Fruit fly (Drosophila melanogaster) whole organism, embryonic: Measurements from ENCODE around the gene Dlc90F.

ENCODE experiments used
- Abd-B ChIP-seq: fragments of 200-800 bp; sonication (Bioruptor generic); optimal IDR thresholded peaks from 2 replicates; lab custom pipeline; 2018; ENCODE audit warnings: missing biosample characterization, mild to moderate bottlenecking, missing genetic modification characterization, moderate library complexity
- Atf-2 ChIP-seq: fragments of 200-800 bp; sonication (Bioruptor generic); optimal IDR thresholded peaks from 2 replicates; lab custom pipeline; 2016; ENCODE audit warnings: missing biosample characterization, missing genetic modification characterization
- Atf3 ChIP-seq: fragments of 200-800 bp; sonication (Bioruptor generic); optimal IDR thresholded peaks from 3 replicates; lab custom pipeline; 2016; ENCODE audit warnings: missing biosample characterization, missing genetic modification characterization
- Blimp-1 ChIP-seq: fragments of 200-800 bp; sonication (Bioruptor generic); optimal IDR thresholded peaks from 3 replicates; lab custom pipeline; 2018; ENCODE audit warnings: missing biosample characterization, missing genetic modification characterization, mild to moderate bottlenecking, moderate library complexity, missing genetic modification reagents
- CG10209 ChIP-seq: fragments of 200-800 bp; sonication (Bioruptor generic); optimal IDR thresholded peaks from 3 replicates; lab custom pipeline; 2017; ENCODE audit warnings: missing biosample characterization, mild to moderate bottlenecking, missing genetic modification characterization, missing genetic modification reagents
- CG10462 ChIP-seq: fragments of 200-800 bp; sonication (Bioruptor generic); optimal IDR thresholded peaks from 2 replicates; lab custom pipeline; 2016; ENCODE audit warnings: missing biosample characterization, missing genetic modification characterization
- CG12391 ChIP-seq: fragments of 200-800 bp; sonication (Bioruptor generic); optimal IDR thresholded peaks from 3 replicates; lab custom pipeline; 2018; ENCODE audit warnings: missing biosample characterization, mild to moderate bottlenecking, missing genetic modification characterization, moderate library complexity
- CG13894 ChIP-seq: fragments of 200-800 bp; sonication (Bioruptor generic); optimal IDR thresholded peaks from 3 replicates; lab custom pipeline; 2018; ENCODE audit warnings: missing biosample characterization, mild to moderate bottlenecking, missing genetic modification characterization, moderate library complexity
- CG14860 ChIP-seq: fragments of 200-800 bp; sonication (Bioruptor generic); IDR thresholded peaks from 3 replicates; pipeline ENCODE4 v1.3.6; 2022; ENCODE audit warnings: missing biosample characterization, missing genetic modification characterization; ENCODE audit not compliant: partially characterized antibody
- CG15073 ChIP-seq: fragments of 200-800 bp; sonication (Bioruptor generic); optimal IDR thresholded peaks from 2 replicates; lab custom pipeline; 2016; ENCODE audit warnings: missing biosample characterization, missing genetic modification characterization
- CG17568 ChIP-seq: fragments of 200-800 bp; sonication (Bioruptor generic); optimal IDR thresholded peaks from 2 replicates; lab custom pipeline; 2018; ENCODE audit warnings: missing biosample characterization, mild to moderate bottlenecking, missing genetic modification characterization, moderate library complexity
- CG18764 ChIP-seq: fragments of 200-800 bp; sonication (Bioruptor generic); optimal IDR thresholded peaks from 3 replicates; lab custom pipeline; 2016; ENCODE audit warnings: missing biosample characterization, missing genetic modification characterization
- CG2120 ChIP-seq: fragments of 200-800 bp; sonication (Bioruptor generic); optimal IDR thresholded peaks from 3 replicates; lab custom pipeline; 2016; ENCODE audit warnings: missing biosample characterization, missing genetic modification characterization
- CG2875 ChIP-seq: fragments of 200-800 bp; sonication (Bioruptor generic); optimal IDR thresholded peaks from 2 replicates; lab custom pipeline; 2017; ENCODE audit warnings: missing biosample characterization, mild to moderate bottlenecking, missing genetic modification characterization, missing genetic modification reagents
- CG30020 ChIP-seq: fragments of 200-800 bp; optimal IDR thresholded peaks from 2 replicates; lab custom pipeline; 2019; ENCODE audit warnings: missing biosample characterization, mild to moderate bottlenecking, missing genetic modification characterization, moderate library complexity
- CG32767 ChIP-seq: fragments of 200-800 bp; sonication (Bioruptor generic); IDR thresholded peaks from 2 replicates; pipeline ENCODE4 v1.3.6; 2022; ENCODE audit warnings: missing biosample characterization, missing genetic modification characterization
- CG3407 ChIP-seq: fragments of 200-800 bp; sonication (Bioruptor generic); optimal IDR thresholded peaks from 2 replicates; lab custom pipeline; 2018; ENCODE audit warnings: missing biosample characterization, mild to moderate bottlenecking, missing genetic modification characterization
- CG42726 ChIP-seq: fragments of 200-800 bp; sonication (Bioruptor generic); IDR thresholded peaks from 2 replicates; pipeline ENCODE4 v1.3.6; 2022; ENCODE audit warnings: missing biosample characterization, missing genetic modification characterization; ENCODE audit not compliant: partially characterized antibody
- CG4617 ChIP-seq: fragments of 200-800 bp; sonication (Bioruptor generic); optimal IDR thresholded peaks from 3 replicates; lab custom pipeline; 2016; ENCODE audit warnings: missing biosample characterization, missing genetic modification characterization, borderline replicate concordance
- CG6791 ChIP-seq: fragments of 200-800 bp; sonication (Bioruptor generic); IDR thresholded peaks from 3 replicates; pipeline ENCODE4 v1.3.6; 2022; ENCODE audit warnings: missing biosample characterization, missing genetic modification characterization; ENCODE audit not compliant: partially characterized antibody
- CG7963 ChIP-seq: fragments of 200-800 bp; sonication (Bioruptor generic); IDR thresholded peaks from 3 replicates; pipeline ENCODE4 v1.3.6; 2022; ENCODE audit warnings: missing biosample characterization, missing genetic modification characterization; ENCODE audit not compliant: partially characterized antibody
- CG8290 ChIP-seq, 3 experiments: fragments of 200-800 bp; sonication (Bioruptor generic); optimal IDR thresholded peaks; 2 replicates each; lab custom pipeline; 2016 to 2019; ENCODE audit warnings: missing biosample characterization in 3 of 3, missing genetic modification characterization in 3 of 3, mild to moderate bottlenecking in 2 of 3, moderate library complexity in 1 of 3
- CG8944 ChIP-seq: fragments of 200-800 bp; sonication (Bioruptor generic); optimal IDR thresholded peaks from 3 replicates; lab custom pipeline; 2016; ENCODE audit warnings: missing biosample characterization, missing genetic modification characterization
- CG9215 ChIP-seq: fragments of 200-800 bp; sonication (Bioruptor generic); IDR thresholded peaks from 2 replicates; pipeline ENCODE4 v1.3.6; 2022; ENCODE audit warnings: missing biosample characterization, missing genetic modification characterization
- Camta ChIP-seq: fragments of 200-800 bp; sonication (Bioruptor generic); optimal IDR thresholded peaks from 2 replicates; lab custom pipeline; 2016; ENCODE audit warnings: missing biosample characterization, missing genetic modification characterization
- CkIIα-i1 ChIP-seq: fragments of 200-800 bp; sonication (Bioruptor generic); IDR thresholded peaks from 2 replicates; pipeline ENCODE4 v1.3.6; 2022; ENCODE audit warnings: missing biosample characterization, missing genetic modification characterization
- Doc2 ChIP-seq: fragments of 200-800 bp; sonication (Bioruptor generic); IDR thresholded peaks from 2 replicates; pipeline ENCODE4 v1.3.6; 2022; ENCODE audit warnings: missing biosample characterization, missing genetic modification characterization
- Dref ChIP-seq: fragments of 200-800 bp; sonication (Bioruptor generic); IDR thresholded peaks from 2 replicates; pipeline ENCODE4 v1.3.6; 2022; ENCODE audit warnings: missing biosample characterization, missing genetic modification characterization
- E2f2 ChIP-seq: fragments of 200-800 bp; sonication (Bioruptor generic); IDR thresholded peaks from 2 replicates; pipeline ENCODE4 v1.3.6; 2022; ENCODE audit warnings: missing biosample characterization, missing genetic modification characterization
- Ets97D ChIP-seq: fragments of 200-800 bp; sonication (Bioruptor generic); optimal IDR thresholded peaks from 3 replicates; lab custom pipeline; 2016; ENCODE audit warnings: missing biosample characterization, missing genetic modification characterization
- GATAe ChIP-seq: fragments of 200-800 bp; sonication (Bioruptor generic); conservative IDR thresholded peaks from 2 replicates; pipeline ENCODE4 v1.3.6; 2022; ENCODE audit warnings: missing biosample characterization, missing genetic modification characterization
- Hr78 ChIP-seq, 2 experiments: fragments of 200-800 bp in 1 of 2; fragments of >200 bp in 1 of 2; sonication (Bioruptor generic) in 1 of 2; optimal IDR thresholded peaks; 2 replicates each; lab custom pipeline; 2017 to 2019; ENCODE audit warnings: missing biosample characterization in 2 of 2, missing genetic modification characterization in 2 of 2, mild to moderate bottlenecking in 1 of 2, moderate library complexity in 1 of 2
- Mes4 ChIP-seq: fragments of 200-800 bp; sonication (Bioruptor generic); optimal IDR thresholded peaks from 2 replicates; lab custom pipeline; 2016; ENCODE audit warnings: missing biosample characterization, missing genetic modification characterization
- Ptx1 ChIP-seq: fragments of 200-800 bp; sonication (Bioruptor generic); IDR thresholded peaks from 2 replicates; pipeline ENCODE4 v1.3.6; 2022; ENCODE audit warnings: missing biosample characterization, missing genetic modification characterization
- Xrp1 ChIP-seq: fragments of 200-800 bp; sonication (Bioruptor generic); IDR thresholded peaks from 2 replicates; pipeline ENCODE4 v1.3.6; 2022; ENCODE audit warnings: missing biosample characterization, missing genetic modification characterization
- dmrt11E ChIP-seq: fragments of 200-800 bp; sonication (Bioruptor generic); optimal IDR thresholded peaks from 3 replicates; lab custom pipeline; 2018; ENCODE audit warnings: missing biosample characterization, mild to moderate bottlenecking, missing genetic modification characterization, moderate library complexity
- dpn ChIP-seq, 2 experiments: fragments of 200-800 bp; sonication (Bioruptor generic); optimal IDR thresholded peaks; 3 replicates each; lab custom pipeline; 2016; ENCODE audit warnings: missing biosample characterization in 2 of 2, missing genetic modification characterization in 2 of 2
- emc ChIP-seq: fragments of 200-800 bp; sonication (Bioruptor generic); optimal IDR thresholded peaks from 2 replicates; lab custom pipeline; 2016; ENCODE audit warnings: missing biosample characterization, missing genetic modification characterization
- fd64A ChIP-seq: fragments of 200-800 bp; sonication (Bioruptor generic); optimal IDR thresholded peaks from 3 replicates; lab custom pipeline; 2018; ENCODE audit warnings: missing biosample characterization, mild to moderate bottlenecking, missing genetic modification characterization
- gsb-n ChIP-seq: fragments of 200-800 bp; sonication (Bioruptor generic); optimal IDR thresholded peaks from 3 replicates; lab custom pipeline; 2018; ENCODE audit warnings: missing biosample characterization, mild to moderate bottlenecking, missing genetic modification characterization
- hkb ChIP-seq, 2 experiments: fragments of 200-800 bp in 1 of 2; fragments of >200 bp in 1 of 2; sonication (Bioruptor generic) in 1 of 2; IDR thresholded peaks in 1 of 2; optimal IDR thresholded peaks in 1 of 2; 2 replicates each; pipeline versions ENCODE4 v1.3.6 to Lab custom; 2017 to 2022; ENCODE audit warnings: missing biosample characterization in 1 of 2, missing genetic modification characterization in 1 of 2
- maf-S ChIP-seq: fragments of 200-800 bp; sonication (Bioruptor generic); optimal IDR thresholded peaks from 2 replicates; lab custom pipeline; 2016; ENCODE audit warnings: missing biosample characterization, missing genetic modification characterization
- mam ChIP-seq: fragments of 200-800 bp; sonication (Bioruptor generic); optimal IDR thresholded peaks from 3 replicates; lab custom pipeline; 2016; ENCODE audit warnings: missing biosample characterization, missing genetic modification characterization
- psq ChIP-seq: fragments of 200-800 bp; sonication (Bioruptor generic); optimal IDR thresholded peaks from 2 replicates; lab custom pipeline; 2017; ENCODE audit warnings: missing biosample characterization, missing genetic modification characterization
- sens-2 ChIP-seq: fragments of 200-800 bp; sonication (Bioruptor generic); IDR thresholded peaks from 2 replicates; pipeline ENCODE4 v1.3.6; 2022; ENCODE audit warnings: missing biosample characterization, missing genetic modification characterization
- sima ChIP-seq: fragments of 200-800 bp; sonication (Bioruptor generic); optimal IDR thresholded peaks from 2 replicates; lab custom pipeline; 2016; ENCODE audit warnings: missing biosample characterization, missing genetic modification characterization
- tin ChIP-seq: fragments of 200-800 bp; sonication (Bioruptor generic); optimal IDR thresholded peaks from 3 replicates; lab custom pipeline; 2016; ENCODE audit warnings: missing biosample characterization, missing genetic modification characterization
- wor ChIP-seq: fragments of 200-800 bp; sonication (Bioruptor generic); IDR thresholded peaks from 2 replicates; pipeline ENCODE4 v1.3.6; 2022; ENCODE audit warnings: missing biosample characterization, missing genetic modification characterization
- z ChIP-seq: fragments of 200-800 bp; sonication (Bioruptor generic); IDR thresholded peaks from 3 replicates; pipeline ENCODE4 v1.3.6; 2022; ENCODE audit warnings: missing biosample characterization, missing genetic modification characterization
- zen2 ChIP-seq: fragments of 200-800 bp; sonication (Bioruptor generic); IDR thresholded peaks from 3 replicates; pipeline ENCODE4 v1.3.6; 2022; ENCODE audit warnings: missing biosample characterization, missing genetic modification characterization; ENCODE audit not compliant: partially characterized antibody

Gene Dlc90F

dm6 chr3R:18255281-18255680 lies 43.7 kb upstream of the Dlc90F start, which contains the start of the genes Ada2a, Polr2D, Tgs1 and moi (continued):
- TF ChIP-seq CG2875 (GFP tag; lab: Kevin White, UChicago): no peak
- no peak for TF ChIP-seq emc
- TF ChIP-seq Dref: peak; percentile 82
- TF ChIP-seq CG18764: no peak
- no peak for TF ChIP-seq CG30020
- peak; percentile 51; the same call in 1 of the 3 replicates for TF ChIP-seq zen2 (GFP tag; lab: Robert Waterston, UW)
- no peak for TF ChIP-seq mam (GFP tag; lab: Kevin White, UChicago)
- TF ChIP-seq psq (GFP tag; lab: Kevin White, UChicago): no peak
- no peak for TF ChIP-seq Camta (GFP tag; lab: Kevin White, UChicago)
- no peak for TF ChIP-seq maf-S (GFP tag; lab: Kevin White, UChicago)
- TF ChIP-seq wor (GFP tag; lab: Robert Waterston, UW): no peak
- TF ChIP-seq Abd-B (GFP tag; lab: Kevin White, UChicago): no peak
- TF ChIP-seq dmrt11E: no peak
- no peak for TF ChIP-seq Doc2 (GFP tag; lab: Robert Waterston, UW)
- no peak for TF ChIP-seq CG3407 (GFP tag; lab: Kevin White, UChicago)
- peak; percentile 23 for TF ChIP-seq Ets97D (GFP tag; lab: Kevin White, UChicago)
- no peak for TF ChIP-seq Atf3
- no peak for TF ChIP-seq tin
- no peak for TF ChIP-seq GATAe
- no peak for TF ChIP-seq gsb-n (tag; lab: Kevin White, UChicago)
- TF ChIP-seq CG10209 (GFP tag; lab: Kevin White, UChicago): no peak
- peak; percentile 73 for TF ChIP-seq CG42726 (GFP tag; lab: Robert Waterston, UW)
- TF ChIP-seq CG7963 (GFP tag; lab: Robert Waterston, UW): peak; percentile 46; the same call in 2 of the 3 replicates
- TF ChIP-seq CG15073 (GFP tag; lab: Kevin White, UChicago): no peak
- TF ChIP-seq Blimp-1 (GFP tag; lab: Kevin White, UChicago): no peak
- TF ChIP-seq z (GFP tag; lab: Robert Waterston, UW): no peak
- no peak for TF ChIP-seq CkIIα-i1 (GFP tag; lab: Robert Waterston, UW)
- no peak for TF ChIP-seq Ptx1 (GFP tag; lab: Robert Waterston, UW)
- TF ChIP-seq CG17568 (GFP tag; lab: Kevin White, UChicago): no peak
- no peak for TF ChIP-seq Xrp1 (GFP tag; lab: Robert Waterston, UW)
- TF ChIP-seq sens-2: no peak
- no peak for TF ChIP-seq sima (GFP tag; lab: Kevin White, UChicago)
- no peak for TF ChIP-seq CG8944
- TF ChIP-seq CG32767 (GFP tag; lab: Robert Waterston, UW): no peak
- TF ChIP-seq CG2120: peak; percentile 9
- no peak for TF ChIP-seq Mes4
- TF ChIP-seq Atf-2 (GFP tag; lab: Kevin White, UChicago): no peak
- TF ChIP-seq fd64A: no peak
- peak; percentile 47 for TF ChIP-seq hkb (optimal IDR thresholded peaks at IDR 0.05; lab: Kevin White, UChicago)
- TF ChIP-seq hkb (GFP tag; IDR thresholded peaks at IDR 0.05; lab: Robert Waterston, UW): no peak
- TF ChIP-seq CG9215 (GFP tag; lab: Robert Waterston, UW): no peak
- no peak for TF ChIP-seq CG13894
- TF ChIP-seq CG6791: peak; percentile 83
- TF ChIP-seq CG4617 (GFP tag; lab: Kevin White, UChicago): peak; percentile 92
- TF ChIP-seq CG8290 (GFP tag; optimal IDR thresholded peaks at IDR 0.05; lab: Kevin White, UChicago): no peak
- no peak for TF ChIP-seq CG8290 (tag; optimal IDR thresholded peaks at IDR 0.05; lab: Kevin White, UChicago)
- no peak for TF ChIP-seq Hr78 (GFP tag; optimal IDR thresholded peaks at IDR 0.05; lab: Kevin White, UChicago)
- TF ChIP-seq dpn (GFP tag; optimal IDR thresholded peaks at IDR 0.05; lab: Kevin White, UChicago): no peak
- TF ChIP-seq CG10462 (GFP tag; lab: Kevin White, UChicago): no peak
- no peak for TF ChIP-seq CG12391
- peak; percentile 79 for TF ChIP-seq E2f2 (GFP tag; lab: Robert Waterston, UW)
- TF ChIP-seq CG14860 (GFP tag; lab: Robert Waterston, UW): peak; percentile 67
